Worm (Caenorhabditis elegans) whole organism, young adult: ENCODE measurements around the gene pam-1.

ENCODE experiments used
- F10E7.11 ChIP-seq: sonication (generic microtip); optimal IDR thresholded peaks from 2 replicates; lab custom pipeline; 2017; ENCODE audit warnings: mild to moderate bottlenecking, missing genetic modification characterization, moderate library complexity, missing compliant biosample characterization
- ama-1 ChIP-seq, 3 experiments: fragments of 150-350 bp in 1 of 3; sonication (generic microtip) in 2 of 3; optimal IDR thresholded peaks; 2 replicates each; lab custom pipeline; 2014 to 2018; ENCODE audit warnings: missing biosample characterization in 2 of 3, missing genetic modification characterization in 2 of 3, missing genetic modification reagents in 2 of 3
- dpl-1 ChIP-seq: fragments of 150-350 bp; optimal IDR thresholded peaks from 2 replicates; lab custom pipeline; 2014; ENCODE audit warnings: missing biosample characterization, missing genetic modification reagents, missing genetic modification characterization
- mxl-1 ChIP-seq: sonication (generic microtip); optimal IDR thresholded peaks from 2 replicates; lab custom pipeline; 2016; ENCODE audit warnings: missing genetic modification characterization, missing compliant biosample characterization
- snpc-4 ChIP-seq, 5 experiments: fragments of 150-350 bp in 1 of 5; sonication (generic microtip) in 4 of 5; optimal IDR thresholded peaks; 2 replicates each; lab custom pipeline; 2014 to 2018; ENCODE audit warnings: missing genetic modification characterization in 5 of 5, missing biosample characterization in 3 of 5, antibody characterized with exemption in 2 of 5, mild to moderate bottlenecking in 2 of 5, missing compliant biosample characterization in 2 of 5, missing genotype in 2 of 5, moderate library complexity in 2 of 5, missing genetic modification reagents in 1 of 5
- tbp1 ChIP-seq: fragments of 200-800 bp; sonication (Bioruptor generic); optimal IDR thresholded peaks from 2 replicates; lab custom pipeline; 2018; ENCODE audit warnings: mild to moderate bottlenecking, missing genetic modification characterization, missing compliant biosample characterization
- unc-62 ChIP-seq: fragments of 150-350 bp; optimal IDR thresholded peaks from 2 replicates; lab custom pipeline; 2014; ENCODE audit warnings: missing biosample characterization, missing genetic modification reagents, missing genetic modification characterization

DNA sequence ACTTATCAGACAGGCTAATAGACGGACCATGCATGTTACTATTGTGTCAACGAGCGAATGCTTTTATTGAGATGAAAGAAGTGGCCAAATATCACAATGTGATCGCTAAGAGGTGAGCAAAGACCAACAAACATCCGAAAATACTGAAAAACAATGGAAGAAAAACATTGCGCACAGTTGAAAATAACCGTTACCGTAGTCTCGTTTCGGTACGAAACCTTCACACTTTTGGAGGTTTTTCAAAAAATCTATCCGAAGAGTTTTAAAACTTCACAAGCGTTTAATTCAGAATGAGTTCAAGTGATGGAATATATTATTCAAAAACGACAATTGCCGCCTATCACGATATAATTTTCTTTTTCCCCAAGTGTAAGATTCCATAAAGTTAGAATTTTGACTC, 41.8 kb downstream of the pam-1 start:
- TF ChIP-seq tbp1 (GFP tag; lab: Kevin White, UChicago) (no peak), ama-1 (optimal IDR thresholded peaks at IDR 0.05; lab: Kevin White, UChicago) (no peak), ama-1 (GFP tag; optimal IDR thresholded peaks at IDR 0.05; lab: Kevin White, UChicago) (no peak), unc-62 (GFP tag; lab: Kevin White, UChicago) (no peak), dpl-1 (peak; percentile 40), F10E7.11 (tag; lab: Kevin White, UChicago) (no peak), mxl-1 (tag; lab: Kevin White, UChicago) (no peak), snpc-4 (GFP tag; optimal IDR thresholded peaks at IDR 0.05; lab: Kevin White, UChicago) (no peak), snpc-4 (tag; optimal IDR thresholded peaks at IDR 0.05; lab: Kevin White, UChicago) (no peak)
